Fruit fly (Drosophila melanogaster) whole organism, prepupa: ENCODE data around the gene CG32487.

ENCODE experiments used
- CG3919 ChIP-seq: fragments of 200-800 bp; sonication (Bioruptor generic); optimal IDR thresholded peaks from 3 replicates; lab custom pipeline; 2016; ENCODE audit warnings: missing biosample characterization, missing genetic modification characterization
- CG6792 ChIP-seq: fragments of 200-800 bp; sonication (Bioruptor generic); optimal IDR thresholded peaks from 3 replicates; lab custom pipeline; 2016; ENCODE audit warnings: missing biosample characterization, missing genetic modification characterization
- salr ChIP-seq, 2 experiments: fragments of 200-800 bp; sonication (Bioruptor generic); optimal IDR thresholded peaks; 3 replicates each; lab custom pipeline; 2016 to 2018; ENCODE audit warnings: missing biosample characterization in 2 of 2, missing genetic modification characterization in 2 of 2, mild to moderate bottlenecking in 1 of 2
- ss ChIP-seq, 2 experiments: fragments of 200-800 bp; sonication (Bioruptor generic); optimal IDR thresholded peaks; 2 replicates in 1 of 2; 3 replicates in 1 of 2; lab custom pipeline; 2017 to 2018; ENCODE audit warnings: mild to moderate bottlenecking in 2 of 2, missing biosample characterization in 2 of 2, missing genetic modification characterization in 2 of 2, moderate library complexity in 1 of 2

dm6 chr3L:3050185-3050584, 33.1 kb upstream of the CG32487 start, which contains the start of gene CG32485:
- no peak for TF ChIP-seq CG3919 (GFP tag; lab: Kevin White, UChicago)
- peak in 1 of 2 experiments; percentile 22 for TF ChIP-seq ss (GFP tag; optimal IDR thresholded peaks at IDR 0.05; lab: Kevin White, UChicago)
- TF ChIP-seq CG6792 (GFP tag; lab: Kevin White, UChicago): no peak
- TF ChIP-seq salr (GFP tag; optimal IDR thresholded peaks at IDR 0.05; lab: Kevin White, UChicago): no peak
